Worm (Caenorhabditis elegans) whole organism, young adult: ENCODE data around the gene bgnt-1.2.

Experiments
- B0019.2 ChIP-seq: fragments of 200-800 bp; sonication (Bioruptor generic); conservative IDR thresholded peaks from 2 replicates; pipeline ENCODE4 v1.3.6; 2022; ENCODE audit warnings: missing genetic modification reagents, missing genetic modification characterization, missing compliant biosample characterization
- Y95B8A.8 ChIP-seq: fragments of 200-800 bp; sonication (Bioruptor generic); IDR thresholded peaks from 2 replicates; pipeline ENCODE4 v1.3.6; 2022; ENCODE audit warnings: missing genetic modification reagents, missing genetic modification characterization, missing compliant biosample characterization
- ccch-3 ChIP-seq: fragments of 200-800 bp; sonication (Bioruptor generic); optimal IDR thresholded peaks from 2 replicates; lab custom pipeline; 2018; ENCODE audit warnings: mild to moderate bottlenecking, missing genetic modification characterization, missing compliant biosample characterization
- ceh-100 ChIP-seq: fragments of 200-800 bp; sonication (Bioruptor generic); IDR thresholded peaks from 2 replicates; pipeline ENCODE4 v1.3.6; 2022; ENCODE audit warnings: missing genetic modification reagents, missing genetic modification characterization, missing compliant biosample characterization
- egl-18 ChIP-seq: fragments of 200-800 bp; sonication (Bioruptor generic); IDR thresholded peaks from 2 replicates; pipeline ENCODE4 v1.3.6; 2022; ENCODE audit warnings: missing genetic modification reagents, missing genetic modification characterization, missing compliant biosample characterization
- hlh-12 ChIP-seq: sonication (generic microtip); optimal IDR thresholded peaks from 2 replicates; lab custom pipeline; 2016; ENCODE audit warnings: missing genetic modification characterization, missing compliant biosample characterization
- unc-130 ChIP-seq: sonication (generic microtip); optimal IDR thresholded peaks from 2 replicates; lab custom pipeline; 2016; ENCODE audit warnings: missing genetic modification reagents, missing genetic modification characterization, missing compliant biosample characterization
- ztf-28 ChIP-seq: fragments of 200-800 bp; sonication (Bioruptor generic); IDR thresholded peaks from 2 replicates; pipeline ENCODE4 v1.3.6; 2022; ENCODE audit warnings: missing genetic modification reagents, missing genetic modification characterization, missing compliant biosample characterization

ce11 chrV:2155232-2155631, 36.8 kb upstream of the bgnt-1.2 start, which contains the start of gene srbc-21:
- TF ChIP-seq ccch-3 (GFP tag; lab: Kevin White, UChicago) (no peak), ztf-28 (GFP tag; lab: Robert Waterston, UW) (no peak), ceh-100 (GFP tag; lab: Robert Waterston, UW) (no peak), B0019.2 (GFP tag; lab: Robert Waterston, UW) (no peak), unc-130 (no peak), egl-18 (GFP tag; lab: Robert Waterston, UW) (no peak), Y95B8A.8 (GFP tag; lab: Robert Waterston, UW) (no peak), hlh-12 (tag; lab: Kevin White, UChicago) (no peak)
